Fruit fly (Drosophila melanogaster) whole organism, pupa: Measurements from ENCODE around the gene tsl.

Experiments used
- CG34367 ChIP-seq: fragments of 200-800 bp; sonication (Bioruptor generic); optimal IDR thresholded peaks from 2 replicates; lab custom pipeline; 2018; ENCODE audit warnings: missing biosample characterization, mild to moderate bottlenecking, missing genetic modification characterization
- Snoo ChIP-seq: fragments of 200-800 bp; sonication (Bioruptor generic); optimal IDR thresholded peaks from 3 replicates; lab custom pipeline; 2017; ENCODE audit warnings: missing biosample characterization, mild to moderate bottlenecking, missing genetic modification characterization, inconsistent platforms

DNA sequence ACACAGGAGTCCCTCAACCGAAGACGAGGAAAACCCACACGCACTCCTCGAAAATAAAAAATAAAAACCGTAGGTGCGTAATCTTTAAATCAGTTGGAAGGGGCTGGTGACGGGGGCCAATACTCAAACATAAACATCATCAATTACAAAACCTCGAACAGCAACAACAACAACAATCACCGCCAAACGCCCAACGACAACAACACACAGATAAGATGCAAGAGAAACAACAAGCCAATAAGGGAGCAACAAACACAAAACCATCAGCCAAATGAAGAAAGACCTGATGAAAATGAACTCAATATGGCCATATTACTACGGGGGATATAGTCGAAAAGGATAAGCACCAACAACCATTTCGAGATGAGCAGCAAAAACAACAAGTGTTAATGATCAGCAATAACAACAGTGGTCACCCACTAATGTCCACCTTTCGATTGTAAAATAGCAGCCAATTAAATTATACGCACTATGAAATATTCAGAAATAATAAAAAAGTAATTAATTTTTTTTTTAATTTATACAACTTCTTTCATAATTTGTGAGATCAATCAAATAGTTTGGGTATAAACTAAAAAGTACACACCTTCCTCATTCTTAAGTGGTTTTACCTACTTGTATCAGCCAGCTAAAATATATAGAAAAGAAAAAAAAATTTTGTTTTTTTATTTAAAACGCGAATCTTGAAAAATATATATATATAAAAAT is 41.5 kb upstream of the tsl start:
- TF ChIP-seq Snoo (no peak), CG34367 (tag; lab: Kevin White, UChicago) (peak; percentile 11)
